Fruit fly (Drosophila melanogaster) whole organism, adult: ENCODE results near the gene CG5376.

ENCODE experiments used
- CG5204 ChIP-seq: fragments of 200-800 bp; sonication (Bioruptor generic); optimal IDR thresholded peaks from 2 replicates; lab custom pipeline; 2016; ENCODE audit warnings: missing biosample characterization, missing genetic modification characterization
- CG7101 ChIP-seq: fragments of 200-800 bp; sonication (Bioruptor generic); optimal IDR thresholded peaks from 2 replicates; lab custom pipeline; 2018; ENCODE audit warnings: missing biosample characterization, mild to moderate bottlenecking, missing genetic modification characterization, moderate library complexity
- Hr96 ChIP-seq: fragments of 200-800 bp; sonication (Bioruptor generic); optimal IDR thresholded peaks from 2 replicates; lab custom pipeline; 2016; ENCODE audit warnings: missing biosample characterization, missing genetic modification characterization
- bab1 ChIP-seq: fragments of 200-800 bp; sonication (Bioruptor generic); optimal IDR thresholded peaks from 3 replicates; lab custom pipeline; 2019; ENCODE audit warnings: missing biosample characterization, mild to moderate bottlenecking, missing genetic modification characterization, moderate library complexity
- toe ChIP-seq: fragments of 200-800 bp; sonication (Bioruptor generic); optimal IDR thresholded peaks from 2 replicates; lab custom pipeline; 2016; ENCODE audit warnings: missing biosample characterization, missing genetic modification characterization

- no peak for TF ChIP-seq Hr96
- TF ChIP-seq toe, result no peak
- no peak for TF ChIP-seq CG7101 (tag; lab: Kevin White, UChicago)
- TF ChIP-seq CG5204 (GFP tag; lab: Kevin White, UChicago), result no peak
- no peak for TF ChIP-seq bab1
Measured at dm6 chr3R:22456007-22456406, 32.7 kb downstream of the CG5376 start.
